Fruit fly (Drosophila melanogaster): ENCODE data around the gene CG5989.

CG5989 gene

DNA sequence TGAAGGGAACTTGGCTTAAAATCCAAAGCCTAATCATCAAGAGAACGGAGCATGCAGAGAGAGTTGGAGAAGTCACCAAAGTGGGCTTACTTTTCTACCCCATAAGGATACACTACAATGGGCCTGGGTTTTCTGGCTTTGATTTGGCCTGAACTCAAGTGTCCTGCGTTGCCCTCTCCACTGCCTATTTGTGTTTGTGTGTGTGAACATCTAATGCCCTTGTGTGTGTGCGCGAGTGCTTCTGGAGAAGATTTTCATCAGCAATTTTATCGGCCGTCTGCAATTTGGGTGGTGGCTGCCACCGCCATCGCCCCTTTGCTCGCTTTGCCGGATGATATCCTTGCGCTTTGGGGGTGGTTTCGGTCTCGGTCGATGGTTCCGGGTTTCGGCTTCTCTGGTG lies 43.3 kb downstream of the CG5989 start:
- TF ChIP-seq psq (GFP tag; optimal IDR thresholded peaks at IDR 0.05), result no peak
- no peak for TF ChIP-seq N (GFP tag; optimal IDR thresholded peaks at IDR 0.05)
- TF ChIP-seq dmrt93B (GFP tag; optimal IDR thresholded peaks at IDR 0.05), result no peak
- TF ChIP-seq Hr83 (GFP tag; optimal IDR thresholded peaks at IDR 0.05; ENCODE audit: poor library complexity, severe bottlenecking), result no peak
- TF ChIP-seq usp (GFP tag; optimal IDR thresholded peaks at IDR 0.05), result no peak
- no peak for TF ChIP-seq Dfd (GFP tag; optimal IDR thresholded peaks at IDR 0.05)
- TF ChIP-seq Vsx2 (GFP tag; optimal IDR thresholded peaks at IDR 0.05; ENCODE audit: partially characterized antibody), result no peak
- TF ChIP-seq lola (GFP tag; optimal IDR thresholded peaks at IDR 0.05), result no peak
- no peak for TF ChIP-seq Sp1 (GFP tag; optimal IDR thresholded peaks at IDR 0.05)
- TF ChIP-seq woc (GFP tag; optimal IDR thresholded peaks at IDR 0.05), result no peak
- TF ChIP-seq Abd-B (GFP tag; optimal IDR thresholded peaks at IDR 0.05), result no peak

- TF ChIP-seq dsf (GFP tag; optimal IDR thresholded peaks at IDR 0.05; ENCODE audit: borderline replicate concordance) (no peak), brk (GFP tag; optimal IDR thresholded peaks at IDR 0.05) (no peak), Vsx2 (GFP tag; optimal IDR thresholded peaks at IDR 0.05; ENCODE audit: partially characterized antibody) (peak; percentile 81), Rel (GFP tag; optimal IDR thresholded peaks at IDR 0.05) (no peak), Rel (tag; optimal IDR thresholded peaks at IDR 0.05) (no peak), ey (GFP tag; optimal IDR thresholded peaks at IDR 0.05) (no peak), Myc (optimal IDR thresholded peaks at IDR 0.05) (no peak), psq (GFP tag; optimal IDR thresholded peaks at IDR 0.05) (no peak), Abd-B (GFP tag; optimal IDR thresholded peaks at IDR 0.05) (no peak), dmrt93B (GFP tag; optimal IDR thresholded peaks at IDR 0.05) (no peak), Mio (GFP tag; optimal IDR thresholded peaks at IDR 0.05) (no peak), GATAd (GFP tag; optimal IDR thresholded peaks at IDR 0.05) (no peak), dl (GFP tag; optimal IDR thresholded peaks at IDR 0.05; ENCODE audit: insufficient read depth in 1 of 2, partially characterized antibody in 2 of 2) (peak in 1 of 2 experiments; percentile 12), Dif (GFP tag; optimal IDR thresholded peaks at IDR 0.05; ENCODE audit: partially characterized antibody) (peak; percentile 31), Hr83 (GFP tag; optimal IDR thresholded peaks at IDR 0.05; ENCODE audit: poor library complexity, severe bottlenecking) (no peak), Hnf4 (GFP tag; optimal IDR thresholded peaks at IDR 0.05) (no peak), Hr78 (GFP tag; optimal IDR thresholded peaks at IDR 0.05) (no peak), tai (GFP tag; optimal IDR thresholded peaks at IDR 0.05) (no peak), Jra (GFP tag; optimal IDR thresholded peaks at IDR 0.05) (no peak), woc (GFP tag; optimal IDR thresholded peaks at IDR 0.05) (no peak), N (GFP tag; optimal IDR thresholded peaks at IDR 0.05) (no peak), Sp1 (GFP tag; optimal IDR thresholded peaks at IDR 0.05) (no peak), sage (GFP tag; optimal IDR thresholded peaks at IDR 0.05) (no peak), jim (GFP tag; optimal IDR thresholded peaks at IDR 0.05) (no peak)
These were observed 44.1 kb downstream of the CG5989 start for dm6 chr3L:8559754-8560328.

dm6 chr3L:8557018-8557417 lies 46.9 kb downstream of the CG5989 start:
- TF ChIP-seq OdsH (GFP tag; optimal IDR thresholded peaks at IDR 0.05) (no peak), N (GFP tag; optimal IDR thresholded peaks at IDR 0.05) (no peak), Dfd (GFP tag; optimal IDR thresholded peaks at IDR 0.05) (no peak), CG9705 (GFP tag; optimal IDR thresholded peaks at IDR 0.05) (no peak), woc (GFP tag; optimal IDR thresholded peaks at IDR 0.05) (no peak), Myc (optimal IDR thresholded peaks at IDR 0.05) (no peak), foxo (GFP tag; optimal IDR thresholded peaks at IDR 0.05) (no peak), rgr (GFP tag; optimal IDR thresholded peaks at IDR 0.05) (no peak), ey (GFP tag; optimal IDR thresholded peaks at IDR 0.05) (no peak), brk (GFP tag; optimal IDR thresholded peaks at IDR 0.05) (no peak), usp (GFP tag; optimal IDR thresholded peaks at IDR 0.05) (no peak), Rel (GFP tag; optimal IDR thresholded peaks at IDR 0.05) (no peak), Rel (tag; optimal IDR thresholded peaks at IDR 0.05) (no peak), Dif (GFP tag; optimal IDR thresholded peaks at IDR 0.05; ENCODE audit: partially characterized antibody) (no peak), fru (GFP tag; optimal IDR thresholded peaks at IDR 0.05) (no peak), dl (GFP tag; optimal IDR thresholded peaks at IDR 0.05; ENCODE audit: insufficient read depth in 1 of 2, partially characterized antibody in 2 of 2) (no peak), tai (GFP tag; optimal IDR thresholded peaks at IDR 0.05) (no peak), Abd-B (GFP tag; optimal IDR thresholded peaks at IDR 0.05) (no peak)

dm6 chr3L:8554024-8554642 lies 49.8 kb downstream of the CG5989 start:
- TF ChIP-seq br (GFP tag; optimal IDR thresholded peaks at IDR 0.05) (no peak), rgr (GFP tag; optimal IDR thresholded peaks at IDR 0.05) (no peak), Hr83 (GFP tag; optimal IDR thresholded peaks at IDR 0.05; ENCODE audit: poor library complexity, severe bottlenecking) (no peak), jim (GFP tag; optimal IDR thresholded peaks at IDR 0.05) (no peak), h (GFP tag; optimal IDR thresholded peaks at IDR 0.05) (no peak), tai (GFP tag; optimal IDR thresholded peaks at IDR 0.05) (no peak), N (GFP tag; optimal IDR thresholded peaks at IDR 0.05) (no peak), Dfd (GFP tag; optimal IDR thresholded peaks at IDR 0.05) (no peak)
